Fruit fly (Drosophila melanogaster) whole organism, prepupa: ENCODE data around the gene CG6729.

Experiments used
- Blimp-1 ChIP-seq: fragments of 200-800 bp; sonication (Bioruptor generic); optimal IDR thresholded peaks from 3 replicates; lab custom pipeline; 2017; ENCODE audit warnings: missing biosample characterization, missing genetic modification characterization, mild to moderate bottlenecking, moderate library complexity, missing genetic modification reagents
- CG10631 ChIP-seq: fragments of 200-800 bp; sonication (Bioruptor generic); optimal IDR thresholded peaks from 2 replicates; lab custom pipeline; 2016; ENCODE audit warnings: missing biosample characterization, missing genetic modification characterization
- CG11762 ChIP-seq: fragments of 200-800 bp; sonication (Bioruptor generic); optimal IDR thresholded peaks from 3 replicates; lab custom pipeline; 2016; ENCODE audit warnings: missing biosample characterization, missing genetic modification characterization; ENCODE audit not compliant: insufficient read depth
- CG11902 ChIP-seq: fragments of 200-800 bp; sonication (Bioruptor generic); optimal IDR thresholded peaks from 3 replicates; lab custom pipeline; 2016; ENCODE audit warnings: missing biosample characterization, missing genetic modification characterization
- CG15336 ChIP-seq: fragments of 200-800 bp; sonication (Bioruptor generic); IDR thresholded peaks from 2 replicates; pipeline ENCODE4 v1.3.6; 2022; ENCODE audit warnings: missing biosample characterization, missing genetic modification characterization
- CG1621 ChIP-seq: fragments of 200-800 bp; sonication (Bioruptor generic); optimal IDR thresholded peaks from 3 replicates; lab custom pipeline; 2018; ENCODE audit warnings: missing biosample characterization, mild to moderate bottlenecking, missing genetic modification characterization
- CG3032 ChIP-seq: fragments of 200-800 bp; optimal IDR thresholded peaks from 2 replicates; lab custom pipeline; 2019; ENCODE audit warnings: missing biosample characterization, mild to moderate bottlenecking, missing genetic modification characterization, moderate library complexity
- CG31627 ChIP-seq: fragments of 200-800 bp; sonication (Bioruptor generic); optimal IDR thresholded peaks from 3 replicates; lab custom pipeline; 2016; ENCODE audit warnings: missing biosample characterization, missing genetic modification characterization
- CG32006 ChIP-seq: fragments of 200-800 bp; sonication (Bioruptor generic); optimal IDR thresholded peaks from 3 replicates; lab custom pipeline; 2017; ENCODE audit warnings: missing biosample characterization, mild to moderate bottlenecking, missing genetic modification characterization
- CG3919 ChIP-seq: fragments of 200-800 bp; sonication (Bioruptor generic); optimal IDR thresholded peaks from 3 replicates; lab custom pipeline; 2016; ENCODE audit warnings: missing biosample characterization, missing genetic modification characterization
- CG4318 ChIP-seq: fragments of 200-800 bp; sonication (Bioruptor generic); optimal IDR thresholded peaks from 3 replicates; lab custom pipeline; 2017; ENCODE audit warnings: missing biosample characterization, mild to moderate bottlenecking, missing genetic modification characterization
- CG6163 ChIP-seq: fragments of 200-800 bp; sonication (Bioruptor generic); IDR thresholded peaks from 3 replicates; pipeline ENCODE4 v1.3.6; 2022; ENCODE audit warnings: missing biosample characterization, missing genetic modification characterization
- CG6854 ChIP-seq: fragments of 200-800 bp; sonication (Bioruptor generic); optimal IDR thresholded peaks from 2 replicates; lab custom pipeline; 2017; ENCODE audit warnings: missing biosample characterization, mild to moderate bottlenecking, missing genetic modification characterization
- CG7368 ChIP-seq: fragments of 200-800 bp; sonication (Bioruptor generic); optimal IDR thresholded peaks from 3 replicates; lab custom pipeline; 2016; ENCODE audit warnings: missing biosample characterization, missing genetic modification characterization
- CG8119 ChIP-seq: fragments of 200-800 bp; sonication (Bioruptor generic); IDR thresholded peaks from 3 replicates; pipeline ENCODE4 v1.3.6; 2022; ENCODE audit warnings: missing biosample characterization, missing genetic modification characterization
- CG8319 ChIP-seq: fragments of 200-800 bp; sonication (Bioruptor generic); optimal IDR thresholded peaks from 3 replicates; lab custom pipeline; 2016; ENCODE audit warnings: missing biosample characterization, missing genetic modification characterization
- Eip75B ChIP-seq: fragments of 200-800 bp; sonication (Bioruptor generic); optimal IDR thresholded peaks from 3 replicates; lab custom pipeline; 2016; ENCODE audit warnings: missing biosample characterization, missing genetic modification characterization
- Eip78C ChIP-seq: fragments of 200-800 bp; sonication (Bioruptor generic); peaks from one replicate; lab custom pipeline; 2016; ENCODE audit warnings: missing biosample characterization, missing genetic modification characterization
- Ets21C ChIP-seq: fragments of 200-800 bp; sonication (Bioruptor generic); optimal IDR thresholded peaks from 3 replicates; lab custom pipeline; 2016; ENCODE audit warnings: missing biosample characterization, missing genetic modification characterization
- Ets96B ChIP-seq: fragments of 200-800 bp; optimal IDR thresholded peaks from 2 replicates; lab custom pipeline; 2019; ENCODE audit warnings: missing biosample characterization, mild to moderate bottlenecking, missing genetic modification characterization, moderate library complexity
- Hr39 ChIP-seq: fragments of 200-800 bp; sonication (Bioruptor generic); optimal IDR thresholded peaks from 2 replicates; lab custom pipeline; 2016; ENCODE audit warnings: missing biosample characterization, missing genetic modification characterization
- Hr4 ChIP-seq: fragments of 200-800 bp; sonication (Bioruptor generic); optimal IDR thresholded peaks from 3 replicates; lab custom pipeline; 2016; ENCODE audit warnings: missing biosample characterization, missing genetic modification characterization
- OdsH ChIP-seq: fragments of 200-800 bp; sonication (Bioruptor generic); optimal IDR thresholded peaks from 3 replicates; lab custom pipeline; 2016; ENCODE audit warnings: missing biosample characterization, missing genetic modification characterization
- Smox ChIP-seq: fragments of 200-800 bp; sonication (Bioruptor generic); optimal IDR thresholded peaks from 3 replicates; lab custom pipeline; 2016; ENCODE audit warnings: missing biosample characterization, missing genetic modification characterization
- Sox102F ChIP-seq: fragments of 200-800 bp; sonication (Bioruptor generic); optimal IDR thresholded peaks from 2 replicates; lab custom pipeline; 2016; ENCODE audit warnings: missing biosample characterization, mild to moderate bottlenecking, missing genetic modification characterization
- Sox14 ChIP-seq: fragments of 200-800 bp; sonication (Bioruptor generic); optimal IDR thresholded peaks from 3 replicates; lab custom pipeline; 2016; ENCODE audit warnings: missing biosample characterization, missing genetic modification characterization
- achi ChIP-seq: fragments of 200-800 bp; sonication (Bioruptor generic); optimal IDR thresholded peaks from 3 replicates; lab custom pipeline; 2016; ENCODE audit warnings: missing biosample characterization, missing genetic modification characterization
- acj6 ChIP-seq: fragments of 200-800 bp; sonication (Bioruptor generic); optimal IDR thresholded peaks from 3 replicates; lab custom pipeline; 2016; ENCODE audit warnings: missing biosample characterization, missing genetic modification characterization
- cyc ChIP-seq: fragments of 200-800 bp; sonication (Bioruptor generic); optimal IDR thresholded peaks from 3 replicates; lab custom pipeline; 2016; ENCODE audit warnings: missing biosample characterization, missing genetic modification characterization
- eg ChIP-seq: fragments of 200-800 bp; sonication (Bioruptor generic); IDR thresholded peaks from 3 replicates; pipeline ENCODE4 v1.3.6; 2022; ENCODE audit warnings: missing biosample characterization, missing genetic modification characterization
- esn ChIP-seq: fragments of 200-800 bp; sonication (Bioruptor generic); optimal IDR thresholded peaks from 2 replicates; lab custom pipeline; 2016; ENCODE audit warnings: missing biosample characterization, mild to moderate bottlenecking, missing genetic modification characterization, moderate library complexity
- lz ChIP-seq: fragments of 200-800 bp; sonication (Bioruptor generic); optimal IDR thresholded peaks from 3 replicates; lab custom pipeline; 2016; ENCODE audit warnings: missing biosample characterization, missing genetic modification characterization
- net ChIP-seq: fragments of 200-800 bp; sonication (Bioruptor generic); optimal IDR thresholded peaks from 3 replicates; lab custom pipeline; 2016; ENCODE audit warnings: missing biosample characterization, missing genetic modification characterization
- spab ChIP-seq: fragments of 200-800 bp; sonication (Bioruptor generic); optimal IDR thresholded peaks from 2 replicates; lab custom pipeline; 2017; ENCODE audit warnings: missing biosample characterization, mild to moderate bottlenecking, missing genetic modification characterization, missing genetic modification reagents
- ss ChIP-seq, 2 experiments: fragments of 200-800 bp; sonication (Bioruptor generic); optimal IDR thresholded peaks; 2 replicates in 1 of 2; 3 replicates in 1 of 2; lab custom pipeline; 2017 to 2018; ENCODE audit warnings: mild to moderate bottlenecking in 2 of 2, missing biosample characterization in 2 of 2, missing genetic modification characterization in 2 of 2, moderate library complexity in 1 of 2
- topi ChIP-seq: fragments of 200-800 bp; sonication (Bioruptor generic); optimal IDR thresholded peaks from 3 replicates; lab custom pipeline; 2016; ENCODE audit warnings: missing biosample characterization, missing genetic modification characterization
- vri ChIP-seq: fragments of 200-800 bp; sonication (Bioruptor generic); optimal IDR thresholded peaks from 3 replicates; lab custom pipeline; 2016; ENCODE audit warnings: missing biosample characterization, mild to moderate bottlenecking, missing genetic modification characterization

The CG6729 gene

dm6 chr2L:10735923-10736322 lies 7.8 kb downstream of the CG6729 start, which contains the start of gene Nup107 (continued):
- TF ChIP-seq CG4318 (GFP tag; lab: Kevin White, UChicago) (no peak), CG6854 (GFP tag; lab: Kevin White, UChicago) (no peak), CG10631 (GFP tag; lab: Kevin White, UChicago) (no peak), achi (GFP tag; lab: Kevin White, UChicago) (no peak), net (no peak), CG8319 (GFP tag; lab: Kevin White, UChicago) (no peak), CG11902 (no peak)

- peak; percentile 66 for TF ChIP-seq esn (GFP tag; lab: Kevin White, UChicago)
- peak; percentile 48 for TF ChIP-seq lz (GFP tag; lab: Kevin White, UChicago)
- no peak for TF ChIP-seq acj6 (GFP tag; lab: Kevin White, UChicago)
- peak; percentile 46 for TF ChIP-seq Ets96B (tag; lab: Kevin White, UChicago)
- no peak for TF ChIP-seq Blimp-1 (GFP tag; lab: Kevin White, UChicago)
- TF ChIP-seq Ets21C (GFP tag; lab: Kevin White, UChicago), result peak; percentile 46
- TF ChIP-seq CG3032 (tag; lab: Kevin White, UChicago), result peak; percentile 58
- TF ChIP-seq CG8319 (GFP tag; lab: Kevin White, UChicago), result no peak
- TF ChIP-seq Hr4, result peak; percentile 55
- peak; percentile 35 for TF ChIP-seq Sox14 (GFP tag; lab: Kevin White, UChicago)
- peak; percentile 81 for TF ChIP-seq Eip78C (GFP tag; lab: Kevin White, UChicago)
- no peak for TF ChIP-seq spab (GFP tag; lab: Kevin White, UChicago)
- TF ChIP-seq CG11762, result peak; percentile 19
- peak; percentile 50 for TF ChIP-seq topi
- TF ChIP-seq CG31627 (GFP tag; lab: Kevin White, UChicago), result peak; percentile 64
- peak; percentile 47 for TF ChIP-seq Eip75B
- TF ChIP-seq cyc (GFP tag; lab: Kevin White, UChicago), result peak; percentile 43
- TF ChIP-seq CG6163 (GFP tag; lab: Robert Waterston, UW), result peak; percentile 17; the same call in 1 of the 3 replicates
- peak; percentile 35 for TF ChIP-seq Smox (GFP tag; lab: Kevin White, UChicago)
- peak; percentile 31; the same call in 1 of the 2 replicates for TF ChIP-seq CG15336 (GFP tag; lab: Robert Waterston, UW)
- peak; percentile 51 for TF ChIP-seq Hr39 (GFP tag; lab: Kevin White, UChicago)
- TF ChIP-seq CG32006, result no peak
- TF ChIP-seq net, result no peak
- no peak for TF ChIP-seq CG7368 (GFP tag; lab: Kevin White, UChicago)
Observed at dm6 chr2L:10732343-10732808, 11.4 kb downstream of the CG6729 start, which contains the start of the genes EMC3 and Dpy-30L1. Gene EMC3 (minus strand): TSS chr2L:10732423. Gene Dpy-30L1 (plus strand): TSS chr2L:10732653.

dm6 chr2L:10729955-10730354 lies 13.8 kb downstream of the CG6729 start, which contains the start of gene CG17118:
Gene CG17118 (plus strand): TSS chr2L:10730255.
- TF ChIP-seq vri (GFP tag; lab: Kevin White, UChicago) (no peak), Sox102F (GFP tag; lab: Kevin White, UChicago) (no peak), CG32006 (no peak), topi (no peak), CG7368 (GFP tag; lab: Kevin White, UChicago) (no peak), CG6163 (GFP tag; lab: Robert Waterston, UW) (no peak), CG3919 (GFP tag; lab: Kevin White, UChicago) (no peak), ss (GFP tag; optimal IDR thresholded peaks at IDR 0.05; lab: Kevin White, UChicago) (no peak), CG6854 (GFP tag; lab: Kevin White, UChicago) (no peak), CG8119 (GFP tag; lab: Robert Waterston, UW) (no peak), OdsH (GFP tag; lab: Kevin White, UChicago) (no peak), CG1621 (tag; lab: Kevin White, UChicago) (no peak), CG4318 (GFP tag; lab: Kevin White, UChicago) (no peak), eg (GFP tag; lab: Robert Waterston, UW) (no peak)
